Worm (Caenorhabditis elegans) whole organism, mixed stage, embryonic: ENCODE data around the gene C03F11.4.

Experiments used
- M03D4.4 ChIP-seq: sonication (generic microtip); optimal IDR thresholded peaks from 2 replicates; lab custom pipeline; 2017; ENCODE audit warnings: mild to moderate bottlenecking, missing genetic modification characterization, missing compliant biosample characterization
- bed-3 ChIP-seq: fragments of 200-800 bp; sonication (Bioruptor generic); optimal IDR thresholded peaks from 3 replicates; lab custom pipeline; 2018; ENCODE audit warnings: mild to moderate bottlenecking, missing genetic modification characterization, moderate library complexity, missing compliant biosample characterization
- blmp-1 ChIP-seq: fragments of 150-350 bp; optimal IDR thresholded peaks from 2 replicates; lab custom pipeline; 2014; ENCODE audit warnings: missing biosample characterization, missing genetic modification characterization
- ceh-43 ChIP-seq: fragments of 200-800 bp; sonication (Bioruptor generic); optimal IDR thresholded peaks from 2 replicates; lab custom pipeline; 2018; ENCODE audit warnings: mild to moderate bottlenecking, missing genetic modification characterization, moderate library complexity, missing compliant biosample characterization
- ceh-83 ChIP-seq: fragments of 200-800 bp; sonication (Bioruptor generic); optimal IDR thresholded peaks from 2 replicates; lab custom pipeline; 2018; ENCODE audit warnings: mild to moderate bottlenecking, missing genetic modification characterization, missing compliant biosample characterization
- ces-1 ChIP-seq: fragments of 150-350 bp; optimal IDR thresholded peaks from 2 replicates; lab custom pipeline; 2014; ENCODE audit warnings: missing biosample characterization, missing genetic modification reagents, missing genetic modification characterization
- cnd-1 ChIP-seq: fragments of 200-800 bp; sonication (Bioruptor generic); optimal IDR thresholded peaks from 2 replicates; lab custom pipeline; 2018; ENCODE audit warnings: mild to moderate bottlenecking, missing genetic modification characterization, missing compliant biosample characterization
- drap-1 ChIP-seq: fragments of 200-800 bp; sonication (Bioruptor generic); optimal IDR thresholded peaks from 3 replicates; lab custom pipeline; 2018; ENCODE audit warnings: mild to moderate bottlenecking, missing genetic modification characterization, missing compliant biosample characterization
- elt-1 ChIP-seq: sonication (generic microtip); optimal IDR thresholded peaks from 2 replicates; lab custom pipeline; 2017; ENCODE audit warnings: missing genetic modification characterization, mild to moderate bottlenecking, missing compliant biosample characterization, antibody characterized with exemption, moderate library complexity, borderline replicate concordance; ENCODE audit not compliant: insufficient read depth
- elt-3 ChIP-seq: fragments of 150-350 bp; optimal IDR thresholded peaks from 2 replicates; lab custom pipeline; 2014; ENCODE audit warnings: missing biosample characterization, missing genetic modification characterization
- flh-1 ChIP-seq: fragments of 200-800 bp; sonication (Bioruptor generic); optimal IDR thresholded peaks from 2 replicates; lab custom pipeline; 2018; ENCODE audit warnings: mild to moderate bottlenecking, missing genetic modification characterization, moderate library complexity, missing compliant biosample characterization
- ham-2 ChIP-seq: fragments of 200-800 bp; sonication (Bioruptor generic); optimal IDR thresholded peaks from 2 replicates; lab custom pipeline; 2018; ENCODE audit warnings: mild to moderate bottlenecking, missing genetic modification characterization, missing compliant biosample characterization
- hlh-1 ChIP-seq: fragments of 150-350 bp; optimal IDR thresholded peaks from 2 replicates; lab custom pipeline; 2014; ENCODE audit warnings: missing biosample characterization, missing genetic modification reagents, missing genetic modification characterization
- lin-13 ChIP-seq: fragments of 150-350 bp; optimal IDR thresholded peaks from 2 replicates; lab custom pipeline; 2014; ENCODE audit warnings: missing biosample characterization, missing genetic modification characterization
- lin-32 ChIP-seq: fragments of 200-800 bp; sonication (Bioruptor generic); optimal IDR thresholded peaks from 2 replicates; lab custom pipeline; 2018; ENCODE audit warnings: mild to moderate bottlenecking, missing genetic modification characterization, missing compliant biosample characterization
- mab-5 ChIP-seq: fragments of 150-350 bp; optimal IDR thresholded peaks from 2 replicates; lab custom pipeline; 2014; ENCODE audit warnings: missing biosample characterization, missing genetic modification characterization
- mep-1 ChIP-seq: fragments of 150-350 bp; optimal IDR thresholded peaks from 2 replicates; lab custom pipeline; 2017; ENCODE audit warnings: missing biosample characterization, missing genetic modification reagents, missing genetic modification characterization, inconsistent platforms
- mls-2 ChIP-seq: sonication (generic microtip); optimal IDR thresholded peaks from 2 replicates; lab custom pipeline; 2016; ENCODE audit warnings: mild to moderate bottlenecking, missing genetic modification characterization, moderate library complexity, missing compliant biosample characterization
- nhr-12 ChIP-seq: fragments of 150-350 bp; optimal IDR thresholded peaks from 2 replicates; lab custom pipeline; 2014; ENCODE audit warnings: missing biosample characterization, missing genetic modification characterization
- nhr-2 ChIP-seq: fragments of 150-350 bp; optimal IDR thresholded peaks from 2 replicates; lab custom pipeline; 2014; ENCODE audit warnings: missing biosample characterization, missing genetic modification characterization
- nhr-237 ChIP-seq: fragments of 150-350 bp; optimal IDR thresholded peaks from 2 replicates; lab custom pipeline; 2014; ENCODE audit warnings: missing biosample characterization, missing genetic modification characterization
- nhr-28 ChIP-seq: fragments of 150-350 bp; optimal IDR thresholded peaks from 2 replicates; lab custom pipeline; 2014; ENCODE audit warnings: missing biosample characterization, missing genetic modification characterization
- nhr-76 ChIP-seq: sonication (generic microtip); optimal IDR thresholded peaks from 2 replicates; lab custom pipeline; 2017; ENCODE audit warnings: missing biosample characterization, missing genetic modification characterization
- pha-4 ChIP-seq: fragments of 150-350 bp; optimal IDR thresholded peaks from 2 replicates; lab custom pipeline; 2018; ENCODE audit warnings: missing biosample characterization, missing genetic modification reagents, missing genetic modification characterization
- sem-2 ChIP-seq: fragments of 200-800 bp; sonication (Bioruptor generic); optimal IDR thresholded peaks from 2 replicates; lab custom pipeline; 2018; ENCODE audit warnings: mild to moderate bottlenecking, missing genetic modification characterization, missing compliant biosample characterization
- snpc-4 ChIP-seq: fragments of 150-350 bp; optimal IDR thresholded peaks from 2 replicates; lab custom pipeline; 2014; ENCODE audit warnings: missing biosample characterization, missing genetic modification characterization
- sptf-1 ChIP-seq: sonication (generic microtip); optimal IDR thresholded peaks from 2 replicates; lab custom pipeline; 2017; ENCODE audit warnings: mild to moderate bottlenecking, missing genetic modification characterization, moderate library complexity, missing compliant biosample characterization
- tbx-8 ChIP-seq: fragments of 200-800 bp; sonication (Bioruptor generic); optimal IDR thresholded peaks from 2 replicates; lab custom pipeline; 2018; ENCODE audit warnings: mild to moderate bottlenecking, missing genetic modification characterization, moderate library complexity, missing compliant biosample characterization
- unc-120 ChIP-seq: sonication (generic microtip); optimal IDR thresholded peaks from 2 replicates; lab custom pipeline; 2017; ENCODE audit warnings: missing genetic modification characterization, missing compliant biosample characterization; ENCODE audit not compliant: poor library complexity, severe bottlenecking
- unc-39 ChIP-seq: fragments of 150-350 bp; optimal IDR thresholded peaks from 2 replicates; lab custom pipeline; 2014; ENCODE audit warnings: missing biosample characterization, missing genetic modification characterization
- ztf-11 ChIP-seq: fragments of 150-350 bp; optimal IDR thresholded peaks from 2 replicates; lab custom pipeline; 2014; ENCODE audit warnings: missing biosample characterization, missing genetic modification characterization

The C03F11.4 gene

DNA sequence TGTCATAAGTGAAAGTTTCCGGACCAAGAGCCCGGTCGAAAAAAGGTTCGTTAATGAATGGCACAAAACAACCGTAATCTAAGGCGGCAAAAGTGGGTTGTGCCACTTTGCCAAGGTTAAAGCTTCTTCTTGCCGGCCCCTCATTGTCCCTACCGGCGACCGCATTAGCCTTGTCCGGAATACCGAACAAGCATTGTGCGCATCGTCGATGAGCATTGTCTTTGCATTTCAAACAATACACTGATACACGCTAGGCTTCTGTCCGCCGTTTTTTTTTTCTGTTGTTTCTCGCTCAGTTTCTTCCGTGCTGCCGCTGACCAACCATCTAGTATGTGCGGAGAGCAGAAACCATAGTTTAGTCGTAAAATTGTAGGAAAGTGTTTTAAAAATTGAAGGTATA is 8.9 kb downstream of the C03F11.4 start, which contains the start of gene C03F11.2:
Gene C03F11.2 (minus strand): TSS at position 101 of the 400 bp plus-strand sequence.
- TF ChIP-seq ztf-11 (tag; lab: Kevin White, UChicago) (no peak), unc-120 (tag; lab: Kevin White, UChicago) (no peak)
- TF ChIP-seq, all 35 proteins: peak for 0

DNA sequence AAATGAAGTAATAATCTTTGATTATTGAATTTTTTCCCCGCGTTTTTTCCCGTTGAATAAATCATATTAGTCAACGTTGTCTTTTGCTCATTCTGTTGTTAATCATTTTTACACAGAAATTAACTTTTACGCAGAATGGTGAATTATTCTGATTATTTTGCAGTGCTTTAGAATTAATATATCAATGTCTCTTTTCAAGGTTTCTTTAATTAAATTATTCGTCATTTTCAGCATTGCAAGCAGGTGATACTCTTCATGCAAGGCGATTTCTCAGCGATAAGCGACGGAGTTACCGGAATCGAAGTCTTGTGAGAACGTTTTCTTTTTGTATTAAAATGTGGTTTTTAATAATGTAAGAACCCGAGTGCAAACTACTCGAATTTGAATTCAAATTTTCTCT is 18.6 kb downstream of the C03F11.4 start:
- TF ChIP-seq mep-1 (tag; lab: Kevin White, UChicago), result no peak
- TF ChIP-seq unc-39 (tag; lab: Kevin White, UChicago), result no peak
- TF ChIP-seq nhr-12, result no peak
- TF ChIP-seq ham-2, result no peak
- TF ChIP-seq unc-120 (tag; lab: Kevin White, UChicago), result no peak
- no peak for TF ChIP-seq lin-13 (tag; lab: Kevin White, UChicago)
- no peak for TF ChIP-seq snpc-4 (tag; lab: Kevin White, UChicago)
- no peak for TF ChIP-seq nhr-76 (tag; lab: Kevin White, UChicago)
- TF ChIP-seq, all 35 proteins: peak for 0

DNA sequence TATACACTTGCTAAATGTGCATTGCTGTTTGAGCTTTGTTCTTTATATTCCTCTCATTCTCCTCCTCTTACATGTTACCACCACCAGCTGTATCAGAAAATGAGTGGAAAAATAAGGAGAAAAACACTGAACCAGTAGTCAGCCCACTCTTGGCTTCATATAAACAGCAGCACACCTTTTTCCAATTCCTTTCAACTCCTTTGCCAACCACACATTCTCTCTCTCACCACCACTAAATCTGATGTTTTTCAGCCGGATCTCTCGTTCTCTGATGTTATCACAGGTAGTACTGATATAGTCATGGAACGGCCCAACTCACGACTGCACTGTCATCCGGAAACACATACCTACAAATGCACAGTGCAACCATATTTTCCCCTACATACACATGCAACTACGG is 19.7 kb downstream of the C03F11.4 start, which contains the start of gene kcnl-3:
Gene kcnl-3 (plus strand): TSS at position 301 of the 400 bp plus-strand sequence.
- no peak for TF ChIP-seq nhr-28 (tag; lab: Kevin White, UChicago)
- no peak for TF ChIP-seq unc-39 (tag; lab: Kevin White, UChicago)
- no peak for TF ChIP-seq pha-4 (tag; lab: Kevin White, UChicago)
- no peak for TF ChIP-seq elt-1 (tag; lab: Kevin White, UChicago)
- TF ChIP-seq ces-1 (GFP tag; lab: Kevin White, UChicago), result no peak
- no peak for TF ChIP-seq hlh-1 (tag; lab: Kevin White, UChicago)

DNA sequence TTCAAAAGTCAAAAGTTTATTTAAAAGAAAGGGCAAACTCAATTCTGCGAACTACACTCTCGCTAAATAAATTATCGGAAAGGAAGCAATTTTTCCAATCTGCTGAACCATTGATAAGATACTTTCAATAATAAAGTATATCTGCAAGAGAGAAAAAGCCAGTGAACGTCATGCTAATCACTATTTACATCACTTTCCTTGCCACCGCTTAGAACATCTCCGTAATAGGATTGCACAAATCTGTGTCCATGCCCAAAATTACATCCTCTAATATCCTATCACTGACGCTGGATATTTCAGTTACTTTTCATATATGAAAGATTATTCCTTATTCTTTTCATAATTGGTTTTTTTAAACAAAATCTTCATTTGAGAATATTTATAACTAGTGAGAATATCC is 23.5 kb downstream of the C03F11.4 start:
- no peak for TF ChIP-seq nhr-76 (tag; lab: Kevin White, UChicago)
- TF ChIP-seq flh-1 (GFP tag; lab: Kevin White, UChicago), result no peak
- TF ChIP-seq sptf-1, result no peak
- no peak for TF ChIP-seq mls-2 (tag; lab: Kevin White, UChicago)
- TF ChIP-seq elt-3 (tag; lab: Kevin White, UChicago), result no peak
- no peak for TF ChIP-seq ceh-43 (GFP tag; lab: Kevin White, UChicago)
- TF ChIP-seq nhr-2, result no peak
- TF ChIP-seq ham-2, result no peak
- TF ChIP-seq mab-5 (tag; lab: Kevin White, UChicago), result no peak
- TF ChIP-seq lin-13 (tag; lab: Kevin White, UChicago), result no peak
- TF ChIP-seq M03D4.4, result no peak
- TF ChIP-seq ces-1 (GFP tag; lab: Kevin White, UChicago), result no peak
- no peak for TF ChIP-seq unc-120 (tag; lab: Kevin White, UChicago)
- TF ChIP-seq nhr-28 (tag; lab: Kevin White, UChicago), result no peak
- no peak for TF ChIP-seq drap-1 (GFP tag; lab: Kevin White, UChicago)
- TF ChIP-seq ztf-11 (tag; lab: Kevin White, UChicago), result no peak
- no peak for TF ChIP-seq sem-2
- TF ChIP-seq unc-39 (tag; lab: Kevin White, UChicago), result no peak
- no peak for TF ChIP-seq lin-32 (GFP tag; lab: Kevin White, UChicago)

DNA sequence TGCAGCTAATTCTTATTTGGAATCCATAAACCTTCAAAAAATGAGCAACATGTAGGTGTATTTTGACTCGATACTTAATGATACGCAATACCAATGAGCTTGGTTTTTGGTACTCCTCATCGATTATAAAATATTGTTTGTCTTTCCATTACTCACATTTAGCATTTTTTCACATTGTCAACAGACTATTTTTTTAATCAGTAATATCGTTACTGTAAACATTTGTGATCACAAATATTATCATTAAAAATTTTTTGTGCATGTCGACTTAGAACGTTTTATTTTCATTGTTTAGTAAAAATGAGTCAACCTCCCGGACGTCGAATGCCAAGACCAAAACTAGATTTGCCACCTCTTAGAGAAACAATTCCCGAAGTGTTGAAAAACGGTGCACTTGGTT is 28.9 kb downstream of the C03F11.4 start, which contains the start of gene sek-5:
Gene sek-5 (plus strand): TSS at position 301 of the 400 bp plus-strand sequence.
- no peak for TF ChIP-seq pha-4 (tag; lab: Kevin White, UChicago)
- no peak for TF ChIP-seq snpc-4 (tag; lab: Kevin White, UChicago)
- TF ChIP-seq sem-2, result no peak
- TF ChIP-seq nhr-237 (tag; lab: Kevin White, UChicago), result no peak
- TF ChIP-seq ztf-11 (tag; lab: Kevin White, UChicago), result no peak
- TF ChIP-seq ham-2, result no peak
- no peak for TF ChIP-seq bed-3
- TF ChIP-seq hlh-1 (tag; lab: Kevin White, UChicago), result no peak
- TF ChIP-seq, all 35 proteins: peak for 0

DNA sequence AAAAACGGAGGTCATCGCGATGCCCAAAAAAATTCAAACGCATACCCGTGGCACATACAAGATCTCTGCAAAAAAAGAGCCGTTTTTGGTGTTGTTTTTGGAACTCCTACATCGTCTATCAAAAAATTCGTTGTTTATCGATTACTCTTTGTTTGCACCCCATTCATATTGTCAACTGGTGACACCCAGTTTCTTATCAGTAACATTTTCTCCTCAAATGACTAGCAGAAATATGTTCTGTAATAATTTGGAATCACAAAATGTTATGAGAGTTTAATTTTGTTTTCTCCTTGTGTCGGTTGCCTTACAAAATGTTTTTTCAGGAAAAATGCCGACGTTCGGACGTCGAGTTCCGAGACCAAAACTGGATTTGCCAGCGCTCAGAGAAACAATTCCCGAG is 31.5 kb downstream of the C03F11.4 start, which contains the start of gene sek-4:
Gene sek-4 (plus strand): TSS at position 318 of the 400 bp plus-strand sequence.
- TF ChIP-seq ceh-83 (GFP tag; lab: Kevin White, UChicago) (no peak), blmp-1 (tag; lab: Kevin White, UChicago) (no peak), nhr-12 (no peak), unc-39 (tag; lab: Kevin White, UChicago) (no peak), sem-2 (no peak), elt-1 (tag; lab: Kevin White, UChicago) (no peak), lin-13 (tag; lab: Kevin White, UChicago) (no peak), ham-2 (no peak), ceh-43 (GFP tag; lab: Kevin White, UChicago) (no peak), ztf-11 (tag; lab: Kevin White, UChicago) (no peak), ces-1 (GFP tag; lab: Kevin White, UChicago) (no peak), nhr-76 (tag; lab: Kevin White, UChicago) (no peak), drap-1 (GFP tag; lab: Kevin White, UChicago) (no peak), elt-3 (tag; lab: Kevin White, UChicago) (no peak), cnd-1 (tag; lab: Kevin White, UChicago) (no peak), tbx-8 (GFP tag; lab: Kevin White, UChicago) (no peak), nhr-2 (no peak)
